Fruit fly (Drosophila melanogaster) whole organism, embryonic: ENCODE measurements around the gene Nca.

Experiments
- Atf3 ChIP-seq: fragments of 200-800 bp; sonication (Bioruptor generic); optimal IDR thresholded peaks from 3 replicates; lab custom pipeline; 2016; ENCODE audit warnings: missing biosample characterization, missing genetic modification characterization
- CG10366 ChIP-seq: fragments of 200-800 bp; sonication (Bioruptor generic); IDR thresholded peaks from 2 replicates; pipeline ENCODE4 v1.3.6; 2022; ENCODE audit warnings: missing biosample characterization, missing genetic modification characterization
- CG11504 ChIP-seq: fragments of 200-800 bp; sonication (Bioruptor generic); optimal IDR thresholded peaks from 3 replicates; lab custom pipeline; 2019; ENCODE audit warnings: missing biosample characterization, mild to moderate bottlenecking, missing genetic modification characterization, moderate library complexity
- CG13775 ChIP-seq: fragments of 200-800 bp; sonication (Bioruptor generic); optimal IDR thresholded peaks from 3 replicates; lab custom pipeline; 2017; ENCODE audit warnings: missing biosample characterization, mild to moderate bottlenecking, missing genetic modification characterization
- CG14441 ChIP-seq: fragments of 200-800 bp; sonication (Bioruptor generic); IDR thresholded peaks from 2 replicates; pipeline ENCODE4 v1.3.6; 2022; ENCODE audit warnings: missing biosample characterization, missing genetic modification characterization
- CG14710 ChIP-seq: fragments of 200-800 bp; sonication (Bioruptor generic); optimal IDR thresholded peaks from 3 replicates; lab custom pipeline; 2019; ENCODE audit warnings: missing biosample characterization, mild to moderate bottlenecking, missing genetic modification characterization, moderate library complexity
- CG15696 ChIP-seq: fragments of 200-800 bp; sonication (Bioruptor generic); optimal IDR thresholded peaks from 2 replicates; lab custom pipeline; 2019; ENCODE audit warnings: missing biosample characterization, mild to moderate bottlenecking, missing genetic modification characterization, moderate library complexity
- CG18011 ChIP-seq: fragments of 200-800 bp; sonication (Bioruptor generic); optimal IDR thresholded peaks from 2 replicates; lab custom pipeline; 2017; ENCODE audit warnings: missing biosample characterization, missing genetic modification characterization, mild to moderate bottlenecking, moderate library complexity, missing genotype
- CG18764 ChIP-seq: fragments of 200-800 bp; sonication (Bioruptor generic); optimal IDR thresholded peaks from 3 replicates; lab custom pipeline; 2016; ENCODE audit warnings: missing biosample characterization, missing genetic modification characterization
- CG2116 ChIP-seq: fragments of 200-800 bp; sonication (Bioruptor generic); optimal IDR thresholded peaks from 3 replicates; lab custom pipeline; 2018; ENCODE audit warnings: missing biosample characterization, mild to moderate bottlenecking, missing genetic modification characterization
- CG4404 ChIP-seq: fragments of 200-800 bp; sonication (Bioruptor generic); IDR thresholded peaks from 2 replicates; pipeline ENCODE4 v1.3.6; 2022; ENCODE audit warnings: missing biosample characterization, missing genetic modification characterization
- CG4854 ChIP-seq: fragments of 200-800 bp; sonication (Bioruptor generic); optimal IDR thresholded peaks from 2 replicates; lab custom pipeline; 2016; ENCODE audit warnings: missing biosample characterization, missing genetic modification characterization, inconsistent platforms
- CG6765 ChIP-seq: fragments of 200-800 bp; sonication (Bioruptor generic); optimal IDR thresholded peaks from 3 replicates; lab custom pipeline; 2017; ENCODE audit warnings: missing biosample characterization, mild to moderate bottlenecking, missing genetic modification characterization
- CG8089 ChIP-seq: fragments of 200-800 bp; sonication (Bioruptor generic); optimal IDR thresholded peaks from 3 replicates; lab custom pipeline; 2016; ENCODE audit warnings: missing biosample characterization, missing genetic modification characterization
- CG9215 ChIP-seq: fragments of 200-800 bp; sonication (Bioruptor generic); IDR thresholded peaks from 2 replicates; pipeline ENCODE4 v1.3.6; 2022; ENCODE audit warnings: missing biosample characterization, missing genetic modification characterization
- Doc3 ChIP-seq: fragments of 200-800 bp; sonication (Bioruptor generic); IDR thresholded peaks from 3 replicates; pipeline ENCODE4 v1.3.6; 2022; ENCODE audit warnings: missing biosample characterization, missing genetic modification characterization; ENCODE audit not compliant: partially characterized antibody
- Ets65A ChIP-seq: fragments of 200-800 bp; sonication (Bioruptor generic); peaks from one replicate; lab custom pipeline; 2016; ENCODE audit warnings: missing biosample characterization, missing genetic modification characterization
- HLHmδ ChIP-seq: fragments of 200-800 bp; sonication (Bioruptor generic); optimal IDR thresholded peaks from 2 replicates; lab custom pipeline; 2018; ENCODE audit warnings: missing biosample characterization, mild to moderate bottlenecking, missing genetic modification characterization, moderate library complexity
- Mad ChIP-seq: fragments of 200-800 bp; sonication (Bioruptor generic); optimal IDR thresholded peaks from 2 replicates; lab custom pipeline; 2016; ENCODE audit warnings: missing biosample characterization, missing genetic modification characterization
- Neu2 ChIP-seq: fragments of 200-800 bp; sonication (Bioruptor generic); optimal IDR thresholded peaks from 3 replicates; lab custom pipeline; 2016; ENCODE audit warnings: missing biosample characterization, missing genetic modification characterization, borderline replicate concordance
- Oli ChIP-seq: fragments of 200-800 bp; sonication (Bioruptor generic); optimal IDR thresholded peaks from 2 replicates; lab custom pipeline; 2018; ENCODE audit warnings: missing biosample characterization, mild to moderate bottlenecking, missing genetic modification characterization, moderate library complexity
- Sry-δ ChIP-seq: fragments of 200-800 bp; sonication (Bioruptor generic); optimal IDR thresholded peaks from 2 replicates; lab custom pipeline; 2016; ENCODE audit warnings: missing biosample characterization, missing genetic modification characterization
- br ChIP-seq: fragments of >200 bp; optimal IDR thresholded peaks from 2 replicates; lab custom pipeline; 2017
- cad ChIP-seq: fragments of >200 bp; optimal IDR thresholded peaks from 2 replicates; lab custom pipeline; 2017; ENCODE audit warnings: missing biosample characterization, missing genetic modification characterization
- cas ChIP-seq: fragments of 200-800 bp; sonication (Bioruptor generic); IDR thresholded peaks from 2 replicates; pipeline ENCODE4 v1.3.6; 2022; ENCODE audit warnings: missing biosample characterization, missing genetic modification characterization
- dan ChIP-seq: fragments of 200-800 bp; sonication (Bioruptor generic); IDR thresholded peaks from 2 replicates; pipeline ENCODE4 v1.3.6; 2022; ENCODE audit warnings: missing biosample characterization, missing genetic modification characterization
- dm ChIP-seq: fragments of 200-800 bp; sonication (Bioruptor generic); optimal IDR thresholded peaks from 3 replicates; lab custom pipeline; 2016; ENCODE audit warnings: missing biosample characterization, missing genetic modification characterization
- gce ChIP-seq: fragments of 200-800 bp; sonication (Bioruptor generic); IDR thresholded peaks from 3 replicates; pipeline ENCODE4 v1.3.6; 2022; ENCODE audit warnings: missing biosample characterization, missing genetic modification characterization
- gro ChIP-seq: fragments of 200-800 bp; sonication (Bioruptor generic); optimal IDR thresholded peaks from 2 replicates; lab custom pipeline; 2016; ENCODE audit warnings: missing biosample characterization, missing genetic modification characterization
- gsb ChIP-seq: fragments of 200-800 bp; sonication (Bioruptor generic); IDR thresholded peaks from 2 replicates; pipeline ENCODE4 v1.3.6; 2022; ENCODE audit warnings: missing biosample characterization, missing genetic modification characterization
- ind ChIP-seq: fragments of 200-800 bp; sonication (Bioruptor generic); optimal IDR thresholded peaks from 3 replicates; lab custom pipeline; 2016; ENCODE audit warnings: missing biosample characterization, missing genetic modification characterization
- kah ChIP-seq: fragments of 200-800 bp; sonication (Bioruptor generic); optimal IDR thresholded peaks from 2 replicates; lab custom pipeline; 2018; ENCODE audit warnings: missing biosample characterization, mild to moderate bottlenecking, missing genetic modification characterization
- kay ChIP-seq: fragments of 200-800 bp; sonication (Bioruptor generic); optimal IDR thresholded peaks from 2 replicates; lab custom pipeline; 2016; ENCODE audit warnings: missing biosample characterization, missing genetic modification characterization
- klu ChIP-seq: fragments of 200-800 bp; sonication (Bioruptor generic); IDR thresholded peaks from 2 replicates; pipeline ENCODE4 v1.3.6; 2022; ENCODE audit warnings: missing biosample characterization, missing genetic modification characterization
- lmd ChIP-seq: fragments of 200-800 bp; sonication (Bioruptor generic); IDR thresholded peaks from 2 replicates; pipeline ENCODE4 v1.3.6; 2022; ENCODE audit warnings: missing biosample characterization, missing genetic modification characterization
- mam ChIP-seq: fragments of 200-800 bp; sonication (Bioruptor generic); optimal IDR thresholded peaks from 3 replicates; lab custom pipeline; 2016; ENCODE audit warnings: missing biosample characterization, missing genetic modification characterization
- repo ChIP-seq: fragments of 200-800 bp; sonication (Bioruptor generic); optimal IDR thresholded peaks from 2 replicates; lab custom pipeline; 2016; ENCODE audit warnings: missing biosample characterization, missing genetic modification characterization
- ro ChIP-seq: fragments of 200-800 bp; sonication (Bioruptor generic); IDR thresholded peaks from 2 replicates; pipeline ENCODE4 v1.3.6; 2022; ENCODE audit warnings: missing biosample characterization, missing genetic modification characterization
- salm ChIP-seq: fragments of 200-800 bp; sonication (Bioruptor generic); optimal IDR thresholded peaks from 2 replicates; lab custom pipeline; 2018; ENCODE audit warnings: missing biosample characterization, mild to moderate bottlenecking, missing genetic modification characterization
- slbo ChIP-seq: fragments of 200-800 bp; sonication (Bioruptor generic); IDR thresholded peaks from 2 replicates; pipeline ENCODE4 v1.3.6; 2022; ENCODE audit warnings: missing biosample characterization, missing genetic modification characterization
- slp2 ChIP-seq: fragments of 200-800 bp; sonication (Bioruptor generic); optimal IDR thresholded peaks from 2 replicates; lab custom pipeline; 2016; ENCODE audit warnings: missing biosample characterization, missing genetic modification characterization
- sna ChIP-seq: fragments of 200-800 bp; sonication (Bioruptor generic); IDR thresholded peaks from 2 replicates; pipeline ENCODE4 v1.3.6; 2022; ENCODE audit warnings: missing biosample characterization, missing genetic modification characterization; ENCODE audit not compliant: partially characterized antibody
- ssp ChIP-seq: fragments of 200-800 bp; sonication (Bioruptor generic); IDR thresholded peaks from 2 replicates; pipeline ENCODE4 v1.3.6; 2022; ENCODE audit warnings: missing biosample characterization, missing genetic modification characterization
- stwl ChIP-seq: fragments of 200-800 bp; sonication (Bioruptor generic); optimal IDR thresholded peaks from 3 replicates; lab custom pipeline; 2018; ENCODE audit warnings: missing biosample characterization, mild to moderate bottlenecking, missing genetic modification characterization, moderate library complexity
- tio ChIP-seq: fragments of 200-800 bp; sonication (Bioruptor generic); optimal IDR thresholded peaks from 2 replicates; lab custom pipeline; 2017; ENCODE audit warnings: missing biosample characterization, missing genetic modification characterization, inconsistent platforms
- trh ChIP-seq: fragments of 200-800 bp; sonication (Bioruptor generic); optimal IDR thresholded peaks from 2 replicates; lab custom pipeline; 2016; ENCODE audit warnings: missing biosample characterization, missing genetic modification characterization
- tup ChIP-seq: fragments of 200-800 bp; sonication (Bioruptor generic); optimal IDR thresholded peaks from 2 replicates; lab custom pipeline; 2016; ENCODE audit warnings: missing biosample characterization, mild to moderate bottlenecking, missing genetic modification characterization, moderate library complexity
- tx ChIP-seq: fragments of 200-800 bp; sonication (Bioruptor generic); optimal IDR thresholded peaks from 2 replicates; lab custom pipeline; 2016; ENCODE audit warnings: missing biosample characterization, missing genetic modification characterization
- wek ChIP-seq: fragments of 200-800 bp; sonication (Bioruptor generic); optimal IDR thresholded peaks from 3 replicates; lab custom pipeline; 2018; ENCODE audit warnings: missing biosample characterization, mild to moderate bottlenecking, missing genetic modification characterization, moderate library complexity
- yki ChIP-seq: fragments of >200 bp; optimal IDR thresholded peaks from 3 replicates; lab custom pipeline; 2018
- zf30C ChIP-seq: fragments of 200-800 bp; sonication (Bioruptor generic); optimal IDR thresholded peaks from 3 replicates; lab custom pipeline; 2018; ENCODE audit warnings: missing biosample characterization, mild to moderate bottlenecking, missing genetic modification characterization

The Nca gene

DNA sequence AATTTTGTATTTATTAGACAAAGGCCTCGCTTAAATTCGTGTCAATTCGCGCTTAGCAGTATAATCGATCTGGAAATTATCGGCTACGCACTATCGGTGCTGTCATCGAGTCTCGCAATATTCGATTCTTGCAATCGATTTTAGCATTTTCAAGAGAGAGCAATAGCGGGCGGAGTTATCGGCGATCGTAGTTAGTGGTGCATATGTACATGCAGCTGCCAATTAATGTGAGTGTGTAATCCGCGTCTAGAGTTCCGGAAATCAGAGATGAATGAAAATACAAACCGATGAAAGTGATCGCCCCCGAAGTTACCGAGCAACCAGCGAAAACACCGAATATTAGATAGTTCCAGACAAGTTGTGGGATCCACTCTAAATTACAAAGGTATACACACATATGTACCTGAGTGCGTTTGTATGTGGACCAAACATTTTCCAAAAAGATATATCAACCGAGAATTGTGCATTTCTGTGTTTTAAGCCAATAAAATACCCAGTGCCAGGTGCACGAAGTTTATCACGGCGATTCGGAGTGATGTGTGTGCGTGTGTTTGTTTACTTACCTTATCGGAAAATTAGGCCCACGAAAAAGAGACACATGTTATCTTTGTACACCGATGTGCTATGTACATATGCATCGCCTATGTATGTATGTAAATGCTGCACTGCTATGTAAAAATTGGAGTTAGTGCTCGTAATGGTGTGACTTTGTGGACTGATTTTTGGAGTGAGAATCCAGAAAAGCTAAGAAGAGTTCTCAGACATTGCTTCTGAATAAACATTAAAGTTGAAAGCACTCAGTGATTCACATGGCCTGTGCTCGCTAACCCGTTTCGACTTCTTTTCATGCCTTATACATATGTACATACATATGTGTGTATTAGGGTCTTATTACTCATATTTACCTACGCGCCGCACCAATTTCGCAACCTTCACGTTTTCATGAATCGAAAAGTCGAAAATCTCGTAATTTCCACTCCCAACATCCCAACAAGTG is 14.9 kb downstream of the Nca start (continued):
- TF ChIP-seq Mad (no peak), kah (GFP tag; lab: Kevin White, UChicago) (peak; percentile 16), trh (GFP tag; lab: Kevin White, UChicago) (no peak), Atf3 (GFP tag; lab: Kevin White, UChicago) (no peak), Sry-δ (peak; percentile 75), CG14441 (GFP tag; lab: Robert Waterston, UW) (no peak), dm (GFP tag; lab: Kevin White, UChicago) (no peak), gro (no peak), br (lab: Kevin White, UChicago) (no peak), CG4854 (GFP tag; lab: Kevin White, UChicago) (no peak), gsb (no peak), tup (no peak), slbo (GFP tag; lab: Robert Waterston, UW) (no peak), tio (GFP tag; lab: Kevin White, UChicago) (no peak), dan (GFP tag; lab: Robert Waterston, UW) (no peak), Neu2 (peak; percentile 33), CG18764 (GFP tag; lab: Kevin White, UChicago) (no peak), repo (GFP tag; lab: Kevin White, UChicago) (no peak), CG10366 (no peak), salm (tag; lab: Kevin White, UChicago) (no peak), cas (GFP tag; lab: Robert Waterston, UW) (no peak), gce (no peak), slp2 (GFP tag; lab: Kevin White, UChicago) (no peak), ssp (GFP tag; lab: Robert Waterston, UW) (no peak), CG8089 (GFP tag; lab: Kevin White, UChicago) (peak; percentile 25), CG6765 (GFP tag; lab: Kevin White, UChicago) (no peak), CG4404 (no peak), ro (GFP tag; lab: Robert Waterston, UW) (no peak), CG15696 (tag; lab: Kevin White, UChicago) (peak; percentile 37), klu (GFP tag; lab: Robert Waterston, UW) (no peak), Ets65A (GFP tag; lab: Kevin White, UChicago) (peak; percentile 30), CG18011 (no peak), stwl (tag; lab: Kevin White, UChicago) (peak; percentile 94), sna (GFP tag; lab: Robert Waterston, UW) (peak; percentile 92), CG14710 (no peak), CG2116 (peak; percentile 86), tx (GFP tag; lab: Kevin White, UChicago) (no peak), cad (GFP tag; lab: Kevin White, UChicago) (no peak), ind (GFP tag; lab: Kevin White, UChicago) (no peak), CG13775 (GFP tag; lab: Kevin White, UChicago) (no peak), CG11504 (tag; lab: Kevin White, UChicago) (no peak), Oli (tag; lab: Kevin White, UChicago) (no peak), lmd (GFP tag; lab: Robert Waterston, UW) (no peak), wek (GFP tag; lab: Kevin White, UChicago) (peak; percentile 35), kay (GFP tag; lab: Kevin White, UChicago) (no peak), zf30C (GFP tag; lab: Kevin White, UChicago) (no peak), yki (lab: Kevin White, UChicago) (no peak), CG9215 (GFP tag; lab: Robert Waterston, UW) (no peak), mam (GFP tag; lab: Kevin White, UChicago) (no peak), Doc3 (GFP tag; lab: Robert Waterston, UW) (peak; percentile 80; the same call in 2 of the 3 replicates), HLHmδ (peak; percentile 81)
